Worm (Caenorhabditis elegans): ENCODE data around the gene srx-135.

srx-135 gene

DNA sequence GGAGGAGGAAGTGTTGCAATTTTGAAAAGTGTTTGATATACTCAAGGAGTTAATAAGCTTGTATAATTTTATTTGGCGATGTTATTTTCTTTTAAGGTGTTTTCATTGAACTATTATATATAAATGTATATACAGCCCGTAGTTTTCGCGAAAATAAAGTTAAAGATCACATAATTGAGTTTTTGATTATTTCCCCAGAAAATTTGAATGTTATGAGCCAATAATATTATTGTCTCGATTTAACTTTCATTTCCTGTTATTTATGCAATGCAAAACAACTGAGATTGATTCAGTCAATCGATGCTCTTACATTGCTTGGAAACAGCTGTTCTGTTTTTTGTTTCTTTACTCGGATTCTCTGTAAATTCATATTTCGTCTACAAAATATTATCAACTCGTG is 10.6 kb upstream of the srx-135 start, which contains the start of gene srx-133:
Gene srx-133 (plus strand): TSS at position 301 of the 400 bp plus-strand sequence.
- TF ChIP-seq him-1 (tag; optimal IDR thresholded peaks at IDR 0.05) (no peak), dao-5 (tag; optimal IDR thresholded peaks at IDR 0.05) (no peak), W03F9.2 (tag; optimal IDR thresholded peaks at IDR 0.05) (no peak)

DNA sequence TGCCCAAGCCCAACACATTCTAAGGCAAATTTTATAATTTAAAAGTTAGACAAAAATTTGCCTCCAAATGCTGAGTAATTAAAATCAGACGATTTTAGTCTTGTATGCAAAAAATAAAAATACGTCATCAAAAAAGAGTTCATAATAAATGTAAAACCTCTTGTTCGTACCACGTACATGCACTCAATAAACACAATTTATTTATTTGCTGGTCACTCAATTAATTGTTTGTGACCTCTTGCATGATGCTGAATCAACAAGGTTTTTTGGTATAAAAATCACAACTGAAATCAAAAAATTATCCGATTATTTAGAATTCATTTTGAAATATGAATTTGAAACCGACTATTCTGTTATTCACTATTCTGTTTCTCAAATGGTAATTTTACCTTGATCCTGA is 8.8 kb upstream of the srx-135 start, which contains the start of gene hpx-2:
Gene hpx-2 (plus strand): TSS at position 301 of the 400 bp plus-strand sequence.
- TF ChIP-seq him-1 (tag; optimal IDR thresholded peaks at IDR 0.05), result no peak
- TF ChIP-seq dao-5 (tag; optimal IDR thresholded peaks at IDR 0.05), result no peak
- TF ChIP-seq W03F9.2 (tag; optimal IDR thresholded peaks at IDR 0.05), result no peak

DNA sequence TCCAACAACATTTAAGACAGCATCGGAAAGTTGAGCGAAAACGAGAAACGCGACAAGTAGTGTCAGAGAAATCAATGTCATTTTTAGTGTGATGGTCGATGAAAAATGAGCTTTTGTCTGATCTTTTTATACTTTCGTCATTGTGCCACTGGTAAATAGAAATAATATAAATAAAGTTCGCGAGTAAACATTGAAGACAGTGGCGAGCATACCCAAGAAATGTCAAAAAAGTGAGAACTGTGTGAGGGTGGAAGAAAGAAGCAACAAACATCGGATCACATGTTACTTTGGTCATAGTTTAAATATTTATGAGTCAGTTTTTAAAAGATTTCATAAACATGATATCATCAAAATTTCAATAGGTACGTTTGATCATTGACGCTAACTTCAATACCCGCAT is 4.7 kb upstream of the srx-135 start, which contains the start of gene ttr-21:
Gene ttr-21 (minus strand): TSS at position 100 of the 400 bp plus-strand sequence.
- no peak for TF ChIP-seq him-1 (tag; optimal IDR thresholded peaks at IDR 0.05)
- no peak for TF ChIP-seq W03F9.2 (tag; optimal IDR thresholded peaks at IDR 0.05)
- TF ChIP-seq dao-5 (tag; optimal IDR thresholded peaks at IDR 0.05), result no peak

ce11 chrV:13856376-13856775 is 2.6 kb upstream of the srx-135 start, which contains the start of gene srx-134:
Gene srx-134, minus strand, starts transcription at chrV:13856476.
- TF ChIP-seq him-1 (tag; optimal IDR thresholded peaks at IDR 0.05) (no peak), dao-5 (tag; optimal IDR thresholded peaks at IDR 0.05) (no peak), W03F9.2 (tag; optimal IDR thresholded peaks at IDR 0.05) (no peak)

DNA sequence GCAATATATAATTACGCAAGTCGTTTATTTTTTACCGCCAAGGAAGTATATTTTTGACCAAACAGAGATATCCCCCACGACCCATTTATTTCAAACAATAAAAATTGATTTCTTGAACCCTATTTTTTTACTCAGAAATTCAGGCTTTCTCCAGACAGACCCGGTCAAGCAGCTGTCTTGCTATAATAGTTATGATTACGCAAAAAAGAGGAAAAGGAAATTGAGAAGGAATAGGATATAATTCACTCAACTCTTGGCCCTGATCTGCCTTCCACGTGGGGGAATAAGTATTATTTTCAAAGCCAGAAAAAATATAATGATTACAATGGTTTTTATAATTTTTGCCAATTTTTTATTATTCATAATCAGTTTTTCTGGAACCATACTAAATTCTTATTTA is 1.9 kb upstream of the srx-135 start, which contains the start of gene srx-136:
Gene srx-136 (plus strand): TSS at position 301 of the 400 bp plus-strand sequence.
- TF ChIP-seq W03F9.2 (tag; optimal IDR thresholded peaks at IDR 0.05) (no peak), him-1 (tag; optimal IDR thresholded peaks at IDR 0.05) (no peak), dao-5 (tag; optimal IDR thresholded peaks at IDR 0.05) (no peak)

DNA sequence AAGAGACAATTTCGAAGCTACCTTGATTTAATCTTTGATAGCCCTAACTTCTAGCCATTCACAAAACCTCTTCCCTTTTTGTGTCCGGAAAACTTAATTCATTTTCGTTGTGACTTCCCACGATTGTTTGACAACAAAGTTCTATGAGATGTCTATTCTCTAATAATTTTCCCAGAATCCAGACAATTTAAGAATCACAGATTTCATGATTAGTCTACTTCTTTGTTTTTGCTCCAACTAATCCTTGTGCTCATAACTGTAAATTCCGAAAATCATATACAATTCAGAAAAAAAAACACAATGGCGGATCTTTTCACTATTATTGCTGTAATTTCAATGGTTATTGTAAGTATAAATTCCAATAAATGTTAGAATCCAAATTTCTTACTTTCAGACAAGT is 3.5 kb downstream of the srx-135 start, which contains the start of gene srx-137:
Gene srx-137 (plus strand): TSS at position 301 of the 400 bp plus-strand sequence.
- no peak for TF ChIP-seq dao-5 (tag; optimal IDR thresholded peaks at IDR 0.05)
- no peak for TF ChIP-seq him-1 (tag; optimal IDR thresholded peaks at IDR 0.05)
- TF ChIP-seq W03F9.2 (tag; optimal IDR thresholded peaks at IDR 0.05), result no peak

ce11 chrV:13863700-13864099 is 4.7 kb downstream of the srx-135 start:
- TF ChIP-seq him-1 (tag; optimal IDR thresholded peaks at IDR 0.05), result no peak
- TF ChIP-seq W03F9.2 (tag; optimal IDR thresholded peaks at IDR 0.05), result no peak
- TF ChIP-seq dao-5 (tag; optimal IDR thresholded peaks at IDR 0.05), result no peak

ce11 chrV:13866353-13866752 is 7.3 kb downstream of the srx-135 start, which contains the start of gene nhr-175:
Gene nhr-175, plus strand, starts transcription at chrV:13866691.
- TF ChIP-seq him-1 (tag; optimal IDR thresholded peaks at IDR 0.05) (no peak), dao-5 (tag; optimal IDR thresholded peaks at IDR 0.05) (no peak), W03F9.2 (tag; optimal IDR thresholded peaks at IDR 0.05) (no peak)

DNA sequence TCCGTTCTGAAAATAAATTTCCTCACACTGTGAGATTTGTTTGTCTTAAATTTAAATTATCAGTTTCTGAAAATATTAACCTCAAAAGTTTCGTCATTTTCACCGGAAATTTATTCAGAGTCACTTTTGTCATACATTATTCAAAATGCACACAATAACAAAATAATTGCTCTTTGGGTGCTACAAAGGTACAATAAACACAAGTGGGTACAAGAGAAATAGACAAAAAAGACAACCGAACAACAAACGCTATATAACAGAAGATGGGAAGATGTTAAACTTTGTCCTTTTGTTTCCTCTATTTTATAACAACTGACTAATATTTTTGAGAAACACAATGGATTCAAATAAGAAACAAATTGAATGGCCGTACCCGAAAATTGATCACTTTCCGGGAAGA is 10.5 kb downstream of the srx-135 start:
- no peak for TF ChIP-seq dao-5 (tag; optimal IDR thresholded peaks at IDR 0.05)
- TF ChIP-seq him-1 (tag; optimal IDR thresholded peaks at IDR 0.05), result no peak
- no peak for TF ChIP-seq W03F9.2 (tag; optimal IDR thresholded peaks at IDR 0.05)

ce11 chrV:13872895-13873294 is 13.9 kb downstream of the srx-135 start, which contains the start of gene cpt-5:
Gene cpt-5, plus strand, starts transcription at chrV:13873195.
- TF ChIP-seq dao-5 (tag; optimal IDR thresholded peaks at IDR 0.05) (no peak), W03F9.2 (tag; optimal IDR thresholded peaks at IDR 0.05) (no peak), him-1 (tag; optimal IDR thresholded peaks at IDR 0.05) (no peak)

DNA sequence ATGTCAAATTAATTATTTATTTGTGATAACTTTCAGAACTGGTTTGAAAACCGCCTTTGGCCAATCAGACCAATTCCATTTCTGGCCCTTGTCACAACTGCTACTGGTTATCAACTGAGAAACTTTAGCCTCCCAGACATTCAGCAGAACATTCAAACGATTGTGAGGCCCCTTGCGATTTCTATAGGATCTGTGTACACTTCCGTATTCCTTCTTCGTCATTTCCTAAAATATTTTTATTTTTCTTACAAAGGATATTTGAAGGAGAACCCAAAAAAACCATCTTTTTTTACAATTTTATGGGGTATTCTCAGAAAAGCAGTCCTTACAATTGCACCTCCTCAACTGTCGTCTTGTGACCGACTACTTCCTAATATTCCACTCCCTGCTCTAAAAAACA is 14.3 kb downstream of the srx-135 start:
- TF ChIP-seq him-1 (tag; optimal IDR thresholded peaks at IDR 0.05) (no peak), dao-5 (tag; optimal IDR thresholded peaks at IDR 0.05) (no peak), W03F9.2 (tag; optimal IDR thresholded peaks at IDR 0.05) (no peak)

DNA sequence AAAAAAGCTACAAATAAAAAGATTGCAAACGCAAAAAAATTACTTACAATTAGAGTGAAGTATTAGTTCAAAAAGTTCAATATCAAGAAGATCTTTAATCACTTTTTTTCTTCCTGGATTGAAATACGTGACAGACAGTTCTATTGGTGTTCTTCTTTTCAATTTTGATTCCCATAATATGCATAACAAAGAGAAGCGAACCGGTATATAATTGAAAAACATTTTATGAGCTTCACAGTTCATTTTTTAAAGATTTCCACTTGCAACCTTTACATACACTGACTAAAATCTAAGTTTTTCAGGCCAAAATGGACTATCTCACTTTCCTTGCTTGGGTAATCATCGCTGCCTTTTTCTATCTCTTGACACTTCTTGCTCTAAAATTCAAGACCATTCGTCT is 17.5 kb downstream of the srx-135 start, which contains the start of gene T22G5.1:
Gene T22G5.1 (plus strand): TSS at position 301 of the 400 bp plus-strand sequence.
- no peak for TF ChIP-seq him-1 (tag; optimal IDR thresholded peaks at IDR 0.05)
- no peak for TF ChIP-seq W03F9.2 (tag; optimal IDR thresholded peaks at IDR 0.05)

- TF ChIP-seq W03F9.2 (tag; optimal IDR thresholded peaks at IDR 0.05) (no peak), dao-5 (tag; optimal IDR thresholded peaks at IDR 0.05) (no peak), him-1 (tag; optimal IDR thresholded peaks at IDR 0.05) (no peak)
Measured at ce11 chrV:13878226-13878625, 19.2 kb downstream of the srx-135 start.

- TF ChIP-seq W03F9.2 (tag; optimal IDR thresholded peaks at IDR 0.05), result no peak
- TF ChIP-seq dao-5 (tag; optimal IDR thresholded peaks at IDR 0.05), result no peak
- TF ChIP-seq him-1 (tag; optimal IDR thresholded peaks at IDR 0.05), result no peak
Measured at ce11 chrV:13879241-13879640, 20.2 kb downstream of the srx-135 start, which contains the start of gene lbp-7. Gene lbp-7, plus strand, starts transcription at chrV:13879552.

ce11 chrV:13880163-13880562 is 21.2 kb downstream of the srx-135 start:
- TF ChIP-seq W03F9.2 (tag; optimal IDR thresholded peaks at IDR 0.05) (no peak), him-1 (tag; optimal IDR thresholded peaks at IDR 0.05) (no peak), dao-5 (tag; optimal IDR thresholded peaks at IDR 0.05) (no peak)

Measured in whole organism, L4/young adult.